Worm (Caenorhabditis elegans) whole organism, mixed stage, embryonic: ENCODE results near the gene klp-19.

Source experiments
- elt-3 ChIP-seq: fragments of 150-350 bp; optimal IDR thresholded peaks from 2 replicates; lab custom pipeline; 2014; ENCODE audit warnings: missing biosample characterization, missing genetic modification characterization
- nhr-28 ChIP-seq: fragments of 150-350 bp; optimal IDR thresholded peaks from 2 replicates; lab custom pipeline; 2014; ENCODE audit warnings: missing biosample characterization, missing genetic modification characterization
- pha-4 ChIP-seq: fragments of 150-350 bp; optimal IDR thresholded peaks from 2 replicates; lab custom pipeline; 2018; ENCODE audit warnings: missing biosample characterization, missing genetic modification reagents, missing genetic modification characterization
- unc-62 ChIP-seq: fragments of 150-350 bp; optimal IDR thresholded peaks from 2 replicates; lab custom pipeline; 2014; ENCODE audit warnings: missing biosample characterization, missing genetic modification reagents, missing genetic modification characterization

- TF ChIP-seq pha-4 (tag; lab: Kevin White, UChicago) (no peak), elt-3 (no peak), nhr-28 (tag; lab: Kevin White, UChicago) (no peak), unc-62 (GFP tag; lab: Kevin White, UChicago) (no peak)
These were observed 41.5 kb downstream of the klp-19 start, which contains the start of gene F56A8.5 for ce11 chrIII:13265566-13265965.
